Worm (Caenorhabditis elegans): Measurements from ENCODE around the gene srw-87.

DNA sequence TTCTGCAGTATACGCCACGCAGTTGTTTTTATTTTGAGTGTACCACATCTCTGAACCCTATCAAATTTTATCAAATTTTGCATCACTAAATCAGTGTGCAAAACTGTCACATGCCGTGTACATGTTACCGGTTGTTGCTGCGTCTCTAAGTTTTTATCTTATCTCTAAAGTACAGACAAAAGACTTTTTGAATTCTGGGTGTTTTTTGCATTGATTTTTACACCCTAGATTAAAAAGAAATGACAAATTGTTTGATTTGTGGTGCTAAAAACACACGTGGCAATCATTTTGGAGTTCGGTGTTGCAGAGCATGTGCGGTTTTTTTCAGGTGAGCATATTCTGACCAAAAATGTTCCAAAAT lies 5.8 kb downstream of the srw-87 start, which contains the start of gene nhr-193:
- TF ChIP-seq W03F9.2 (tag; optimal IDR thresholded peaks at IDR 0.05) (no peak), him-1 (tag; optimal IDR thresholded peaks at IDR 0.05) (no peak), dao-5 (tag; optimal IDR thresholded peaks at IDR 0.05) (no peak)
